Worm (Caenorhabditis elegans) whole organism, L3 larva: ENCODE measurements around the gene fbxa-116.
A peak's percentile ranks its signal among the peaks of the same experiment; 100 is the strongest.

Source experiments
- aly-2 ChIP-seq: fragments of 150-350 bp; optimal IDR thresholded peaks from 2 replicates; lab custom pipeline; 2014; ENCODE audit warnings: missing biosample characterization, missing genetic modification characterization
- ceh-16 ChIP-seq: sonication (generic microtip); optimal IDR thresholded peaks from 2 replicates; lab custom pipeline; 2017; ENCODE audit warnings: missing biosample characterization, missing genetic modification characterization
- ceh-82 ChIP-seq: fragments of 150-350 bp; optimal IDR thresholded peaks from 2 replicates; lab custom pipeline; 2014; ENCODE audit warnings: missing biosample characterization, missing genetic modification characterization
- ceh-9 ChIP-seq: sonication (generic microtip); optimal IDR thresholded peaks from 2 replicates; lab custom pipeline; 2018; ENCODE audit warnings: missing biosample characterization, missing genetic modification characterization
- egl-27 ChIP-seq: sonication (generic microtip); optimal IDR thresholded peaks from 4 replicates; lab custom pipeline; 2017; ENCODE audit warnings: missing biosample characterization, missing genetic modification reagents, missing genetic modification characterization
- egl-5 ChIP-seq: fragments of 150-350 bp; optimal IDR thresholded peaks from 2 replicates; lab custom pipeline; 2017; ENCODE audit warnings: missing biosample characterization, missing genetic modification reagents, missing genetic modification characterization, inconsistent platforms
- elt-2 ChIP-seq: sonication (generic microtip); optimal IDR thresholded peaks from 2 replicates; lab custom pipeline; 2016; ENCODE audit warnings: missing genetic modification reagents, mild to moderate bottlenecking, missing genetic modification characterization, missing compliant biosample characterization
- elt-3 ChIP-seq, 3 experiments: fragments of 150-350 bp in 1 of 3; sonication (generic microtip) in 2 of 3; optimal IDR thresholded peaks; 2 replicates in 2 of 3; 4 replicates in 1 of 3; lab custom pipeline; 2014 to 2017; ENCODE audit warnings: missing biosample characterization in 3 of 3, missing genetic modification characterization in 3 of 3
- fkh-10 ChIP-seq: sonication (generic microtip); optimal IDR thresholded peaks from 2 replicates; lab custom pipeline; 2017; ENCODE audit warnings: missing biosample characterization, missing genetic modification reagents, missing genetic modification characterization
- fkh-2 ChIP-seq: fragments of 150-350 bp; optimal IDR thresholded peaks from 2 replicates; lab custom pipeline; 2014; ENCODE audit warnings: missing biosample characterization, missing genetic modification reagents, missing genetic modification characterization
- fos-1 ChIP-seq: fragments of 150-350 bp; optimal IDR thresholded peaks from 2 replicates; lab custom pipeline; 2014; ENCODE audit warnings: missing biosample characterization, missing genetic modification characterization
- lin-15B ChIP-seq: fragments of 150-350 bp; optimal IDR thresholded peaks from 2 replicates; lab custom pipeline; 2014; ENCODE audit warnings: missing biosample characterization, missing genetic modification characterization
- lin-39 ChIP-seq: fragments of 150-350 bp; optimal IDR thresholded peaks from 2 replicates; lab custom pipeline; 2018; ENCODE audit warnings: missing biosample characterization, missing genetic modification reagents, missing genetic modification characterization
- lsy-12 ChIP-seq: sonication (generic microtip); optimal IDR thresholded peaks from 2 replicates; lab custom pipeline; 2016; ENCODE audit warnings: mild to moderate bottlenecking, missing genetic modification characterization, missing compliant biosample characterization
- mml-1 ChIP-seq: fragments of 150-350 bp; sonication (generic microtip); optimal IDR thresholded peaks from 3 replicates; lab custom pipeline; 2014; ENCODE audit warnings: missing biosample characterization, missing genetic modification characterization
- nhr-11 ChIP-seq: fragments of 150-350 bp; optimal IDR thresholded peaks from 2 replicates; lab custom pipeline; 2014; ENCODE audit warnings: missing biosample characterization, missing genetic modification characterization
- nhr-12 ChIP-seq: fragments of 150-350 bp; optimal IDR thresholded peaks from 2 replicates; lab custom pipeline; 2014; ENCODE audit warnings: missing biosample characterization, missing genetic modification characterization
- nhr-23 ChIP-seq: fragments of 150-350 bp; optimal IDR thresholded peaks from 2 replicates; lab custom pipeline; 2014; ENCODE audit warnings: missing biosample characterization, missing genetic modification reagents, missing genetic modification characterization
- nhr-237 ChIP-seq: fragments of 150-350 bp; optimal IDR thresholded peaks from 2 replicates; lab custom pipeline; 2014; ENCODE audit warnings: missing biosample characterization, missing genetic modification characterization
- nhr-25 ChIP-seq: sonication (generic microtip); optimal IDR thresholded peaks from 2 replicates; lab custom pipeline; 2017; ENCODE audit warnings: missing biosample characterization, missing genetic modification characterization
- nhr-28 ChIP-seq: fragments of 150-350 bp; optimal IDR thresholded peaks from 2 replicates; lab custom pipeline; 2014; ENCODE audit warnings: missing biosample characterization, missing genetic modification characterization
- nhr-43 ChIP-seq: sonication (generic microtip); optimal IDR thresholded peaks from 2 replicates; lab custom pipeline; 2016; ENCODE audit warnings: mild to moderate bottlenecking, missing genetic modification characterization, missing compliant biosample characterization; ENCODE audit not compliant: poor library complexity, severe bottlenecking
- nhr-77 ChIP-seq: fragments of 150-350 bp; optimal IDR thresholded peaks from 2 replicates; lab custom pipeline; 2014; ENCODE audit warnings: missing biosample characterization, missing genetic modification characterization
- pha-4 ChIP-seq: fragments of 150-350 bp; optimal IDR thresholded peaks from 2 replicates; lab custom pipeline; 2014; ENCODE audit warnings: missing biosample characterization, missing genetic modification reagents, missing genetic modification characterization
- pqm-1 ChIP-seq: fragments of 150-350 bp; optimal IDR thresholded peaks from 2 replicates; lab custom pipeline; 2017; ENCODE audit warnings: missing biosample characterization, missing genetic modification characterization, inconsistent platforms
- sea-2 ChIP-seq: fragments of 150-350 bp; sonication (generic microtip); optimal IDR thresholded peaks from 4 replicates; lab custom pipeline; 2014; ENCODE audit warnings: missing biosample characterization, missing genetic modification reagents, missing genetic modification characterization
- skn-1 ChIP-seq: fragments of 150-350 bp; optimal IDR thresholded peaks from 2 replicates; lab custom pipeline; 2014; ENCODE audit warnings: missing biosample characterization, missing genetic modification characterization
- snpc-4 ChIP-seq: fragments of 150-350 bp; optimal IDR thresholded peaks from 2 replicates; lab custom pipeline; 2014; ENCODE audit warnings: missing biosample characterization, missing genetic modification characterization
- tbx-2 ChIP-seq: sonication (generic microtip); optimal IDR thresholded peaks from 2 replicates; lab custom pipeline; 2016; ENCODE audit warnings: mild to moderate bottlenecking, missing genetic modification characterization, missing compliant biosample characterization
- unc-39 ChIP-seq: sonication (generic microtip); optimal IDR thresholded peaks from 4 replicates; lab custom pipeline; 2017; ENCODE audit warnings: missing biosample characterization, missing genetic modification characterization
- unc-62 ChIP-seq: fragments of 150-350 bp; sonication (generic microtip); optimal IDR thresholded peaks from 4 replicates; lab custom pipeline; 2014; ENCODE audit warnings: missing biosample characterization, missing genetic modification reagents, missing genetic modification characterization
- zag-1 ChIP-seq: fragments of 150-350 bp; optimal IDR thresholded peaks from 2 replicates; lab custom pipeline; 2014; ENCODE audit warnings: missing biosample characterization, missing genetic modification characterization
- ztf-11 ChIP-seq: fragments of 150-350 bp; optimal IDR thresholded peaks from 2 replicates; lab custom pipeline; 2014; ENCODE audit warnings: missing biosample characterization, missing genetic modification characterization
- ztf-4 ChIP-seq: fragments of 150-350 bp; optimal IDR thresholded peaks from 2 replicates; lab custom pipeline; 2014; ENCODE audit warnings: missing biosample characterization, missing genetic modification characterization

fbxa-116 gene

DNA sequence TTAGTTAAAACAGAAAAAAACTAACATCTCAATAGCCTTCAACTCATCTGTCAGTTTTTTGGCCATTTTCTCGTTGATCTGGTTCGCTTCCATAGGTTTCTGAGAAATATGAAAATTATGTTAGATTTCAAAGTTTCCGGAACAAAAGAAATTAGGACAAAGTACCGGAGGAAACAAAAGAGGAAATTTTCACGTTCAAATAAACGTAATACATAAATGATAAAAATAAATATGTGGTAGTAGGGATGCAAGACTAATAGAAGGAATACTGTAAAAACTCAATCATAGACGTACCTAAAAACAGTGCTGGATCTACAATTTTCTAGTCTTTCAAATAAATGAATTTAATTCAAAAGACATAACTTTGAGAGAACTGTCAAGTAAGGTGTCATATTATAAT, at the start of gene fbxa-116:
Gene fbxa-116 (minus strand): TSS at position 101 of the 400 bp plus-strand sequence.
- no peak for TF ChIP-seq fos-1 (tag; lab: Kevin White, UChicago)
- TF ChIP-seq nhr-11 (tag; lab: Kevin White, UChicago): no peak
- no peak for TF ChIP-seq aly-2 (tag; lab: Kevin White, UChicago)
- no peak for TF ChIP-seq nhr-43
- TF ChIP-seq snpc-4 (tag; lab: Kevin White, UChicago): no peak
- TF ChIP-seq sea-2 (GFP tag; lab: Kevin White, UChicago): no peak
- TF ChIP-seq skn-1: no peak

DNA sequence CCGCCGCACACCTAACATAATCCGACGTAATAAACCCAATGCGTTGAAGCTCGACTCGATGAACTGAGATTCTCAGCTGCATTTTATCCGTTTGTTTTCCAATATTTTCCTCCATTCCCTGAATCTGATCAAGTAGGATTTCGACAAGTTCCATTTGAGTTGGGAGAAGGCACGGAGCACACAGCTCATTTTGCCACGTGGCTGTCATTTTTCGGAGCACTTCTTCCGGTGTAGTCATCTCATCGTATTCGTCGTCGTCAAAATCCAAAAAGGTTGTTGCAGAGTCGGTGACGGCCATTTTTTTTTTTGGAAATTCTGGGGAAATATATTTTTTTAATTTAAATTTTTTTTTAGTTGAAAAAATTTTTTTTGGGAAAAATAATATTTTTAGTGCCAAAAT, 48.7 kb upstream of the fbxa-116 start, which contains the start of gene sld-5:
Gene sld-5 (minus strand): TSS at position 317 of the 400 bp plus-strand sequence.
- no peak for TF ChIP-seq fkh-10
- TF ChIP-seq pqm-1: no peak
- TF ChIP-seq pha-4 (tag; lab: Kevin White, UChicago): no peak
- no peak for TF ChIP-seq fkh-2 (tag; lab: Kevin White, UChicago)
- TF ChIP-seq elt-3 (tag; optimal IDR thresholded peaks at IDR 0.05; lab: Kevin White, UChicago): no peak
- TF ChIP-seq ztf-4 (tag; lab: Kevin White, UChicago): no peak
- TF ChIP-seq, all 47 proteins: peak for 0

DNA sequence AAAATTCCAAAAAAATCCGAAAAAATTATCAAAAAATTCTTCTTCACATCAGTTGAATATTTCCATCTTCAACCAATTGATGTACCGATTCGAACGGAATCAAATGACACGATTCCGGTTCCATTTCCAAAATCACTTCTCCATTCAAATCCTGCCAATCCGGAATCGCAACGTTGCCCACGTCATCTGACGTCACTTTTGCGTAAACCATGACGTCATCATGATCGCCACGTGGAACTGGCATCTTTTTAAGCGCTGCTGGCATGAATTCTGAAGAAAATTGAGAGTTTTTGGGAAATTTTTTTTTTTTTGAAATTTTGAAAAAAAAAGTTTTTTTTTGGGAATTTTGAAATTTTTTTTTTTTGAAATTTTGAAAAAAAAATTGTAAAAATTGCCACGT, 46.5 kb upstream of the fbxa-116 start:
- TF ChIP-seq unc-62 (GFP tag; lab: Kevin White, UChicago) (no peak), ceh-9 (no peak), snpc-4 (tag; lab: Kevin White, UChicago) (no peak), nhr-25 (no peak), nhr-43 (no peak), tbx-2 (tag; lab: Kevin White, UChicago) (no peak), lin-39 (tag; lab: Kevin White, UChicago) (no peak), ceh-16 (tag; lab: Kevin White, UChicago) (no peak), fkh-10 (no peak), nhr-12 (tag; lab: Kevin White, UChicago) (no peak), nhr-77 (tag; lab: Kevin White, UChicago) (no peak), nhr-23 (no peak), lsy-12 (tag; lab: Kevin White, UChicago) (no peak)

DNA sequence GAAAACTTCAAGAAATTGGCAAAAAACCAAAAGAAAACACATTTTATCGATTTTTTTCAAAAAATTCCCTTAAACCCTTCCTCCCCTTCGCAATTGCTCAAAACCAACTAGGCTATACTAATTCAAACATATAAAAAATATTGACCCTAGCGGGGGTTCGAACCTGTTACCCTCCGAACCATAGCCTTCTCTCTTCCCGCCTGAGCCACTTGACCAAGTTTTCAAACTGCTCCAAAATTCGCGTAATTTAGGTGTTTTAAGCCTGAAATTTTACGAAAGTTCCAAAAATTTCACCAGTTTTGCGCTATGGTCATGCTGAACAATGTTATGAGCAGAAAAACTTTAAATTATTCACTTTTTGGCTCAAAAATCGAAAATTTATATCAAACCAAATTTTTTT, 45.7 kb upstream of the fbxa-116 start:
- no peak for TF ChIP-seq egl-5 (tag; lab: Kevin White, UChicago)
- TF ChIP-seq lsy-12 (tag; lab: Kevin White, UChicago): no peak
- TF ChIP-seq mml-1 (tag; lab: Kevin White, UChicago): no peak
- no peak for TF ChIP-seq ceh-9

DNA sequence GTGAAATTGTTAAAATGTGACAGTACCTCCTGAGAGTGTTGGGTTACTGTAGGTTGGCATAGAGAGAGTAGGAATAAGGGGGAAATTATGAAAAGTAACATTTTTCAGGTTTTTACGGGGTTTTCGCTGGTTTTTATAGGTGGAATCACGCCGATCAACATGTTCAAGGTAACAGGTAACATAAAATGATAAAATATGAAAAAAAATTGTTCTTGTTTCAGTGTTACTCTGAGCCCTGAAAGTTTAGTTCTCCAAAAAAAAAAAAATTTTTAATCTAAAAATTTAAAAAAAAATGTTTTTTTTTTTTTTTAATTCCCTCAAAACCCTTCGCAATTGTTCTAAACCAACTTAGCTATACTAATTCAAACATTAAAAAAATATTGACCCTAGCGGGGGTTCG, 45.1 kb upstream of the fbxa-116 start, which contains the start of gene Y113G7B.15:
Gene Y113G7B.15 (minus strand): TSS at position 101 of the 400 bp plus-strand sequence.
- TF ChIP-seq pqm-1 (no peak), nhr-237 (tag; lab: Kevin White, UChicago) (no peak), pha-4 (tag; lab: Kevin White, UChicago) (no peak), fkh-2 (tag; lab: Kevin White, UChicago) (no peak), egl-27 (tag; lab: Kevin White, UChicago) (no peak), lsy-12 (tag; lab: Kevin White, UChicago) (no peak)

DNA sequence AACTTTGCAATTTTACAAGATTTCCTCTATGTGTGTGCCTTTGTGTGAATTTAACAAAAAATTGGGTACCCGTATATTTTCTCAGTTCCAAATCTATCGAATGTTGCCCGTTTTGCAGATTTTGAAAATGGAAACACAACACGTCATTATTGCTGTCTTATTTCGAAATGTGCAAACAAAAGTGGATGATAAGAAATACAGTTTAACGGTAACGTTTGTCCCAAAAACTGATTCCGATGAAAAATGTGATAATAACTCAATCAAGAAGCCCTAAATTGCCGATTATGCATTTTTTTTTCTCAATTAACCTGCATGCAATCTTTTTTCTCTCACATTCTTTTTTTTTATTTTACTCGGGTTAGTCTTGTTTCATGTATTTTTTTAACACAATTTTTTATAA, 36.6 kb upstream of the fbxa-116 start:
- TF ChIP-seq unc-39 (tag; lab: Kevin White, UChicago) (no peak), pqm-1 (peak; percentile 15), pha-4 (tag; lab: Kevin White, UChicago) (peak; percentile 28), tbx-2 (tag; lab: Kevin White, UChicago) (no peak), elt-2 (peak; percentile 76), elt-3 (tag; optimal IDR thresholded peaks at IDR 0.05; lab: Kevin White, UChicago) (no peak)

DNA sequence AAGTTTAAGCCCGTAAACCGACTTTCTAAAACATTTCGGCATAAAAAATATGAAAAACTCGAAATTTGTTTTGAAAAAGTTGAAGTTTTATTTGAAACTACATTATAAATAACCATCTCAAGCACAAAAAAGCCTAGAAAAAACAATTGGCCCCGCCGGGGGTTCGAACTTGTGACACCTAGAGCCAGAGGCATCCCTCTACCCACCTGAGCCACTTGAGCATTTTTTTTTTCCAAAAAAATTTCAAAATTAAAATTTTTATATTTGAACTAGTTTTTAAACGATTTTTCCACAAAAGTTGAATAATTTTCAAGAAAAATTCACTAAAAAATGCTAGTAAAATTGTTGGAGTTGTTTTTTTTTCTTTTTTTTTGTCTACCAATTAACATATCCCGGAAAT, 35.0 kb upstream of the fbxa-116 start:
- no peak for TF ChIP-seq ceh-82 (tag; lab: Kevin White, UChicago)
- no peak for TF ChIP-seq egl-5 (tag; lab: Kevin White, UChicago)
- no peak for TF ChIP-seq ztf-11
- no peak for TF ChIP-seq lin-15B (tag; lab: Kevin White, UChicago)
- TF ChIP-seq nhr-77 (tag; lab: Kevin White, UChicago): no peak
- TF ChIP-seq mml-1 (tag; lab: Kevin White, UChicago): no peak
- no peak for TF ChIP-seq pqm-1
- no peak for TF ChIP-seq fkh-10
- TF ChIP-seq lin-39 (tag; lab: Kevin White, UChicago): no peak
- TF ChIP-seq tbx-2 (tag; lab: Kevin White, UChicago): no peak
- no peak for TF ChIP-seq nhr-237 (tag; lab: Kevin White, UChicago)
- no peak for TF ChIP-seq ceh-9
- no peak for TF ChIP-seq zag-1 (tag; lab: Kevin White, UChicago)
- no peak for TF ChIP-seq nhr-28
- no peak for TF ChIP-seq fos-1 (tag; lab: Kevin White, UChicago)
- TF ChIP-seq, all 47 proteins: peak for 0
